Fruit fly (Drosophila melanogaster) whole organism, wandering third instar larva: Measurements from ENCODE around the gene Cpr78Cc.

Experiments used
- CrebA ChIP-seq: fragments of 200-800 bp; sonication (Bioruptor generic); optimal IDR thresholded peaks from 2 replicates; lab custom pipeline; 2016; ENCODE audit warnings: missing biosample characterization, mild to moderate bottlenecking, missing genetic modification characterization, borderline replicate concordance
- Dfd ChIP-seq: fragments of >200 bp; optimal IDR thresholded peaks from 2 replicates; lab custom pipeline; 2017; ENCODE audit warnings: missing biosample characterization, missing genetic modification characterization
- HLH106 ChIP-seq: fragments of 200-800 bp; optimal IDR thresholded peaks from 3 replicates; lab custom pipeline; 2019; ENCODE audit warnings: missing biosample characterization, mild to moderate bottlenecking, missing genetic modification characterization, moderate library complexity
- h ChIP-seq: fragments of 200-800 bp; sonication (Bioruptor generic); optimal IDR thresholded peaks from 3 replicates; lab custom pipeline; 2016; ENCODE audit warnings: missing biosample characterization, mild to moderate bottlenecking, missing genetic modification characterization
- pan ChIP-seq: fragments of >200 bp; optimal IDR thresholded peaks from 2 replicates; lab custom pipeline; 2017

DNA sequence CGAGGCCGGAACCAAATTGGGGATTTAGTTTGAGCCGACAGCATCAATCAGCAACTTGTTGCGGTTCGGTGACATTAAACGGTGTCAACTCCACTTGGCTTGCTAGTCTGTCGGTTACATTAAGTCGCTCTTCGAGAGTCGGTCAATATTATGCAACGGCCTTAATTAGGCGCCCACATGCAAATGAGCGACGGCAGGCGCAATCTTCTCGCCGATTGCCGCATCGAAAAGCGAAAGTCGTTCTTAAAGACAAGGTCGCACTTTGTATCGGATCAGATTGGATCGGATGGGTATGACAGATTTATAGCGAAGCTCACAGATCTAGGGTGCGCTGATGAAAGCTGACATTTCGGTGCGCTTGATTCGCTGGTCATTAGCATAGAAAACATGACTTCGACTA lies 9.3 kb upstream of the Cpr78Cc start:
- TF ChIP-seq HLH106 (tag; lab: Kevin White, UChicago): no peak
- TF ChIP-seq h (GFP tag; lab: Kevin White, UChicago): no peak
- TF ChIP-seq Dfd (GFP tag; lab: Kevin White, UChicago): no peak
- TF ChIP-seq CrebA: no peak
- TF ChIP-seq pan: no peak
